Worm (Caenorhabditis elegans) whole organism, L1 larva: ENCODE data around the gene T26G10.4.
A peak's percentile ranks its signal among the peaks of the same experiment; 100 is the strongest.

Source experiments
- blmp-1 ChIP-seq: fragments of 150-350 bp; optimal IDR thresholded peaks from 2 replicates; lab custom pipeline; 2014; ENCODE audit warnings: missing biosample characterization, missing genetic modification characterization
- ceh-8 ChIP-seq: fragments of 200-800 bp; sonication (Bioruptor generic); optimal IDR thresholded peaks from 2 replicates; lab custom pipeline; 2018; ENCODE audit warnings: mild to moderate bottlenecking, missing genetic modification characterization, moderate library complexity, missing compliant biosample characterization
- ceh-90 ChIP-seq: sonication (generic microtip); optimal IDR thresholded peaks from 2 replicates; lab custom pipeline; 2016; ENCODE audit warnings: missing genetic modification characterization, missing compliant biosample characterization
- dpl-1 ChIP-seq, 3 experiments: fragments of 150-350 bp in 2 of 3; sonication (generic microtip) in 1 of 3; optimal IDR thresholded peaks; 2 replicates each; lab custom pipeline; 2014 to 2017; ENCODE audit warnings: missing biosample characterization in 3 of 3, missing genetic modification characterization in 3 of 3, missing genetic modification reagents in 3 of 3
- efl-1 ChIP-seq, 4 experiments: fragments of 150-350 bp; optimal IDR thresholded peaks in 3 of 4; peaks in 1 of 4; 1 replicate in 1 of 4; 2 replicates in 3 of 4; lab custom pipeline; 2014; ENCODE audit warnings: missing biosample characterization in 2 of 4, missing genetic modification characterization in 2 of 4, missing genetic modification reagents in 2 of 4
- egl-13 ChIP-seq: sonication (generic microtip); optimal IDR thresholded peaks from 2 replicates; lab custom pipeline; 2016; ENCODE audit warnings: missing genotype, missing genetic modification reagents, missing genetic modification characterization, missing compliant biosample characterization
- egl-27 ChIP-seq, 2 experiments: fragments of 150-350 bp in 1 of 2; sonication (generic microtip); optimal IDR thresholded peaks; 3 replicates each; lab custom pipeline; 2017 to 2018; ENCODE audit warnings: missing biosample characterization in 2 of 2, missing genetic modification characterization in 2 of 2, missing genetic modification reagents in 2 of 2
- grh-1 ChIP-seq: fragments of 200-800 bp; sonication (Bioruptor generic); IDR thresholded peaks from 2 replicates; pipeline ENCODE4 v1.3.6; 2022; ENCODE audit warnings: missing genetic modification reagents, missing genetic modification characterization, missing compliant biosample characterization
- hlh-4 ChIP-seq: sonication (generic microtip); optimal IDR thresholded peaks from 2 replicates; lab custom pipeline; 2016; ENCODE audit warnings: mild to moderate bottlenecking, missing genetic modification characterization, missing compliant biosample characterization
- isw-1 ChIP-seq: fragments of 200-800 bp; sonication (Bioruptor generic); IDR thresholded peaks from 2 replicates; pipeline ENCODE4 v1.3.6; 2022; ENCODE audit warnings: missing genetic modification characterization, missing compliant biosample characterization
- lin-14 ChIP-seq: fragments of 200-800 bp; sonication (Bioruptor generic); optimal IDR thresholded peaks from 2 replicates; lab custom pipeline; 2018; ENCODE audit warnings: mild to moderate bottlenecking, missing genetic modification characterization, moderate library complexity, missing compliant biosample characterization
- lin-15B ChIP-seq: fragments of 150-350 bp; sonication (generic microtip); optimal IDR thresholded peaks from 3 replicates; lab custom pipeline; 2014; ENCODE audit warnings: missing biosample characterization, missing genetic modification characterization
- lin-35 ChIP-seq, 2 experiments: fragments of 150-350 bp; optimal IDR thresholded peaks; 2 replicates each; lab custom pipeline; 2014; ENCODE audit warnings: missing biosample characterization in 2 of 2, missing genetic modification characterization in 2 of 2, missing genetic modification reagents in 2 of 2
- mab-9 ChIP-seq: fragments of 200-800 bp; sonication (Bioruptor generic); IDR thresholded peaks from 2 replicates; pipeline ENCODE4 v1.3.6; 2022; ENCODE audit warnings: missing genetic modification reagents, missing genetic modification characterization, missing compliant biosample characterization
- mef-2 ChIP-seq: fragments of 150-350 bp; optimal IDR thresholded peaks from 2 replicates; lab custom pipeline; 2014; ENCODE audit warnings: missing biosample characterization, missing genetic modification characterization
- mep-1 ChIP-seq: fragments of 150-350 bp; optimal IDR thresholded peaks from 2 replicates; lab custom pipeline; 2014; ENCODE audit warnings: missing biosample characterization, missing genetic modification characterization
- nhr-11 ChIP-seq: fragments of 150-350 bp; optimal IDR thresholded peaks from 2 replicates; lab custom pipeline; 2014; ENCODE audit warnings: missing biosample characterization, missing genetic modification characterization
- nhr-19 ChIP-seq: fragments of 200-800 bp; sonication (Bioruptor generic); conservative IDR thresholded peaks from 2 replicates; pipeline ENCODE4 v1.3.6; 2022; ENCODE audit warnings: missing genetic modification characterization, missing compliant biosample characterization
- nhr-20 ChIP-seq: sonication (generic microtip); optimal IDR thresholded peaks from 2 replicates; lab custom pipeline; 2016; ENCODE audit warnings: mild to moderate bottlenecking, missing genetic modification characterization, missing compliant biosample characterization
- nhr-237 ChIP-seq: fragments of 150-350 bp; optimal IDR thresholded peaks from 2 replicates; lab custom pipeline; 2014; ENCODE audit warnings: missing biosample characterization, missing genetic modification characterization
- nhr-28 ChIP-seq: fragments of 150-350 bp; optimal IDR thresholded peaks from 2 replicates; lab custom pipeline; 2014; ENCODE audit warnings: missing biosample characterization, missing genetic modification characterization
- nhr-47 ChIP-seq: sonication (generic microtip); optimal IDR thresholded peaks from 2 replicates; lab custom pipeline; 2016; ENCODE audit warnings: mild to moderate bottlenecking, missing genetic modification characterization, moderate library complexity, missing compliant biosample characterization
- nhr-71 ChIP-seq: sonication (generic microtip); optimal IDR thresholded peaks from 2 replicates; lab custom pipeline; 2016; ENCODE audit warnings: mild to moderate bottlenecking, missing genetic modification characterization, moderate library complexity, missing compliant biosample characterization
- nhr-90 ChIP-seq: sonication (generic microtip); optimal IDR thresholded peaks from 2 replicates; lab custom pipeline; 2016; ENCODE audit warnings: mild to moderate bottlenecking, missing genetic modification characterization, missing compliant biosample characterization; ENCODE audit not compliant: poor library complexity
- pqm-1 ChIP-seq: sonication (generic microtip); optimal IDR thresholded peaks from 3 replicates; lab custom pipeline; 2017; ENCODE audit warnings: missing biosample characterization, missing genetic modification characterization
- rnt-1 ChIP-seq: sonication (generic microtip); optimal IDR thresholded peaks from 2 replicates; lab custom pipeline; 2016; ENCODE audit warnings: mild to moderate bottlenecking, missing genetic modification characterization, moderate library complexity, missing compliant biosample characterization
- snpc-4 ChIP-seq: fragments of 150-350 bp; optimal IDR thresholded peaks from 2 replicates; lab custom pipeline; 2014; ENCODE audit warnings: missing biosample characterization, missing genetic modification characterization
- snu-23 ChIP-seq: sonication (generic microtip); optimal IDR thresholded peaks from 2 replicates; lab custom pipeline; 2016; ENCODE audit warnings: missing genetic modification characterization, missing compliant biosample characterization
- sox-4 ChIP-seq: sonication (generic microtip); optimal IDR thresholded peaks from 2 replicates; lab custom pipeline; 2016; ENCODE audit warnings: missing genetic modification characterization, missing compliant biosample characterization
- sptf-1 ChIP-seq: fragments of 150-350 bp; optimal IDR thresholded peaks from 2 replicates; lab custom pipeline; 2014; ENCODE audit warnings: missing biosample characterization, missing genetic modification characterization
- swsn-7 ChIP-seq: sonication (generic microtip); optimal IDR thresholded peaks from 2 replicates; lab custom pipeline; 2016; ENCODE audit warnings: missing genetic modification characterization, missing compliant biosample characterization
- tbx-2 ChIP-seq: sonication (generic microtip); optimal IDR thresholded peaks from 2 replicates; lab custom pipeline; 2016; ENCODE audit warnings: missing genetic modification characterization, missing compliant biosample characterization
- tlp-1 ChIP-seq: fragments of 150-350 bp; optimal IDR thresholded peaks from 2 replicates; lab custom pipeline; 2014; ENCODE audit warnings: missing biosample characterization, missing genetic modification characterization
- unc-130 ChIP-seq: fragments of 150-350 bp; optimal IDR thresholded peaks from 2 replicates; lab custom pipeline; 2017; ENCODE audit warnings: missing biosample characterization, missing genetic modification characterization, inconsistent platforms
- unc-62 ChIP-seq: fragments of 150-350 bp; optimal IDR thresholded peaks from 2 replicates; lab custom pipeline; 2014; ENCODE audit warnings: missing biosample characterization, missing genetic modification reagents, missing genetic modification characterization
- xbp-1 ChIP-seq: sonication (generic microtip); optimal IDR thresholded peaks from 2 replicates; lab custom pipeline; 2016; ENCODE audit warnings: missing genetic modification characterization, missing compliant biosample characterization

The T26G10.4 gene

DNA sequence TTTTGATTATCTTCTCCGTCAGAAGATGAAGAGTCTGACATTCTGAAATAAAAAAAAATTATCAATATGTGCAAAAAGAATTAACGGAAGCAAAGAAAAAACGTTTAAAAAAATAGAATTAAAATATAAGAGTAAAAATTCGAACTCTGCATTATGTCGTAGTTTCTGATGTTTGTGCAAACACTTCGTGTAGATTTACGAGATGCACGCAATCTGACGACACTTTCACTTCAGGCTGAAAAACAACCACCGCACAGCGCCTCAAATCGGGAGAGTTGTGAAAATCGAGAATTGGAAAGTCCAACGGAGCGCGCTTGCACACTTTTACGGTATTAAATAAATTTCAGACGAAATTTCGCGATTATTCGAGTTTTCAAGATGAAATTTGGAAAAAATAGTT, 13.7 kb upstream of the T26G10.4 start, which contains the start of gene T26G10.1 (continued):
- TF ChIP-seq nhr-47 (peak; percentile 87), egl-13 (tag; lab: Kevin White, UChicago) (peak; percentile 56), rnt-1 (tag; lab: Kevin White, UChicago) (peak; percentile 79), nhr-19 (peak; percentile 91), ceh-90 (no peak), mef-2 (tag; lab: Kevin White, UChicago) (no peak), lin-35 (GFP tag; optimal IDR thresholded peaks at IDR 0.05; lab: Kevin White, UChicago) (peak; percentile 73 to 77), tlp-1 (tag; lab: Kevin White, UChicago) (no peak), nhr-71 (tag; lab: Kevin White, UChicago) (peak; percentile 89), ceh-8 (peak; percentile 71)

DNA sequence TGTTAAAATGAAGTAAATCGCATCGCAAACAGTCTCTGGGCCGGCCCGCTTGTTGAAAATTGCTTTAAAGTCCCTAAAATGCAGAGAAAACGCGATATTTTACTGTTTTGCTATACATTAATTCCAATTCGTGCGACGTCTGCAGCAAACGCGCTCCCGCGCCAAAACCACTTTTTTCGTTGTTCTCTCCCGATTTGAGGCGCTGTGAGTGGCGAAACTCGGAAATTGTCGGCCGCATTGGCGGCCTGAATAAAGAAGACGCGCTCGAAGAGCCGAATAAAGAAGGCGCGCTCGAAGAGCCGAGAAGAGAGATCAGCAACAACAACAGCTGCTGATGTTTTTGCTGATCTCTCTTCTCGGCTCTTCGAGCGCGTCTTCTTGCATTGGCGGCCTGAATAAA, 12.0 kb upstream of the T26G10.4 start:
- TF ChIP-seq nhr-19 (peak; percentile 64), lin-35 (GFP tag; optimal IDR thresholded peaks at IDR 0.05; lab: Kevin White, UChicago) (peak in 1 of 2 experiments; percentile 43), dpl-1 (GFP tag; optimal IDR thresholded peaks at IDR 0.05; lab: Kevin White, UChicago) (peak in 2 of 3 experiments; percentile 19 to 26), lin-15B (tag; lab: Kevin White, UChicago) (peak; percentile 61), efl-1 (optimal IDR thresholded peaks at IDR 0.05; lab: Kevin White, UChicago) (peak; percentile 21 to 50), efl-1 (GFP tag; optimal IDR thresholded peaks at IDR 0.05 in 1 of 2; lab: Kevin White, UChicago) (peak; percentile 30 to 54), nhr-20 (tag; lab: Kevin White, UChicago) (peak; percentile 30), snu-23 (GFP tag; lab: Kevin White, UChicago) (peak; percentile 12), nhr-47 (peak; percentile 35), snpc-4 (tag; lab: Kevin White, UChicago) (peak; percentile 95), lin-14 (GFP tag; lab: Kevin White, UChicago) (peak; percentile 29), rnt-1 (tag; lab: Kevin White, UChicago) (peak; percentile 33), nhr-71 (tag; lab: Kevin White, UChicago) (peak; percentile 40), grh-1 (GFP tag; lab: Robert Waterston, UW) (peak; percentile 54; the same call in 1 of the 2 replicates), isw-1 (GFP tag; lab: Robert Waterston, UW) (peak; percentile 49)

DNA sequence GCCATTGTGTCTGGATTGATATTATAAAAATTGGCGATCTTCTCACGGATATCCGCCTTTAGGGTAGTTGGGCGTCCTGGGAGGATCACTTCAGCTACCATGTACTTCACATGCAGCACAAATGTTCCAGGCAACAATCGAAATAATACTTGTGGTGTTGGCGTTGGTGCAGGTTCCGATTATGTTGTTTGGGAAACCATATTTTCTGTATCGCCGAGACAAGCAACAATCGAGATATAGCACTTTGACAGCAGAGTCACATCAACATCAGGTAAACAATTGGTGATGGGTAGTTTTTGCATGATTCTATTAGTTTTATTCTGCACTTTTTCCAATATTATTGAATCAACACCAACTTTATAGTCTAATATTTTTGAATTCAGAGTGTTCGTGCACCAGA, 7.0 kb upstream of the T26G10.4 start, which contains the start of gene T26G10.3:
TSS of gene T26G10.3 (minus strand) at position 101 of the 400 bp plus-strand sequence.
- no peak for TF ChIP-seq egl-27 (tag; optimal IDR thresholded peaks at IDR 0.05; lab: Kevin White, UChicago)
- TF ChIP-seq xbp-1 (tag; lab: Kevin White, UChicago): no peak
- TF ChIP-seq nhr-11: no peak
- TF ChIP-seq efl-1 (optimal IDR thresholded peaks at IDR 0.05; lab: Kevin White, UChicago): no peak
- peak in 1 of 2 experiments; percentile 14 for TF ChIP-seq efl-1 (GFP tag; optimal IDR thresholded peaks at IDR 0.05 in 1 of 2; lab: Kevin White, UChicago)
- TF ChIP-seq, all 84 proteins: peak for 1

DNA sequence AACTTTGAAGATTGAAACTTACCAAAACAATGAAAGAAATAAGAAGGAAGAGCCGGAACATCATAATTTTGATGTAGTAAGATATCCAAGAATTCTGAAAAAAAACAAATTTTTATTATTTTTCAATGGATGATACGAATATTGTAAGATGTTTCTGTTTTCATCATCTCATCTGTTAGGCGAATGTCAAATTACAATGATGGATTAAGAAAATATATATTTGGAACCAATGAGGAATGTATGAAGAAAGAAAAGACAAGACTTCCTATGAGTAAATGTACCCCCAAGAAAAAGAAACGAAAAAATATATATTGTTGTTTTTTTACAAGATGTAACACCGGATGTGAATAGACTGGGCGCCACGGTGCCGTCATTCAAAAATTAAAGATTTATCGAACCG, 6.0 kb downstream of the T26G10.4 start, which contains the start of gene T26G10.5:
TSS of gene T26G10.5 (minus strand) at position 101 of the 400 bp plus-strand sequence.
- no peak for TF ChIP-seq mef-2 (tag; lab: Kevin White, UChicago)
- TF ChIP-seq mab-9 (GFP tag; lab: Robert Waterston, UW): no peak
- TF ChIP-seq unc-62 (GFP tag; lab: Kevin White, UChicago): no peak
- no peak for TF ChIP-seq nhr-28 (tag; lab: Kevin White, UChicago)
- no peak for TF ChIP-seq egl-13 (tag; lab: Kevin White, UChicago)
- TF ChIP-seq pqm-1: no peak
- TF ChIP-seq hlh-4: no peak
- no peak for TF ChIP-seq swsn-7 (tag; lab: Kevin White, UChicago)
- TF ChIP-seq tbx-2 (tag; lab: Kevin White, UChicago): no peak
- TF ChIP-seq nhr-237 (tag; lab: Kevin White, UChicago): no peak
- TF ChIP-seq unc-130: no peak
- TF ChIP-seq sox-4 (tag; lab: Kevin White, UChicago): no peak
- TF ChIP-seq blmp-1 (tag; lab: Kevin White, UChicago): no peak
- no peak for TF ChIP-seq mep-1 (tag; lab: Kevin White, UChicago)
- TF ChIP-seq efl-1 (optimal IDR thresholded peaks at IDR 0.05; lab: Kevin White, UChicago): no peak
- no peak for TF ChIP-seq efl-1 (GFP tag; optimal IDR thresholded peaks at IDR 0.05 in 1 of 2; lab: Kevin White, UChicago)
- no peak for TF ChIP-seq sptf-1 (tag; lab: Kevin White, UChicago)
- no peak for TF ChIP-seq nhr-90
